Fruit fly (Drosophila melanogaster) whole organism, adult: ENCODE results near the gene ND-B17.

Experiments
- CG11617 ChIP-seq: fragments of 200-800 bp; sonication (Bioruptor generic); optimal IDR thresholded peaks from 2 replicates; lab custom pipeline; 2017; ENCODE audit warnings: mild to moderate bottlenecking, missing biosample characterization, missing genetic modification reagents, missing genetic modification characterization
- CG12768 ChIP-seq: fragments of 200-800 bp; sonication (Bioruptor generic); optimal IDR thresholded peaks from 2 replicates; lab custom pipeline; 2017; ENCODE audit warnings: missing biosample characterization, missing genetic modification characterization, mild to moderate bottlenecking, moderate library complexity, missing genetic modification reagents
- CG14711 ChIP-seq: fragments of 200-800 bp; sonication (Bioruptor generic); optimal IDR thresholded peaks from 2 replicates; lab custom pipeline; 2018; ENCODE audit warnings: missing biosample characterization, mild to moderate bottlenecking, missing genetic modification characterization, moderate library complexity
- CG1620 ChIP-seq: fragments of 200-800 bp; sonication (Bioruptor generic); optimal IDR thresholded peaks from 2 replicates; lab custom pipeline; 2016; ENCODE audit warnings: missing biosample characterization, missing genetic modification characterization
- CG33017 ChIP-seq: fragments of 200-800 bp; sonication (Bioruptor generic); optimal IDR thresholded peaks from 2 replicates; lab custom pipeline; 2018; ENCODE audit warnings: missing biosample characterization, mild to moderate bottlenecking, missing genetic modification characterization, moderate library complexity
- CG5204 ChIP-seq: fragments of 200-800 bp; sonication (Bioruptor generic); optimal IDR thresholded peaks from 2 replicates; lab custom pipeline; 2016; ENCODE audit warnings: missing biosample characterization, missing genetic modification characterization
- CG7045 ChIP-seq: fragments of 200-800 bp; sonication (Bioruptor generic); optimal IDR thresholded peaks from 2 replicates; lab custom pipeline; 2017; ENCODE audit warnings: missing biosample characterization, mild to moderate bottlenecking, missing genetic modification characterization
- CG7101 ChIP-seq: fragments of 200-800 bp; sonication (Bioruptor generic); optimal IDR thresholded peaks from 2 replicates; lab custom pipeline; 2018; ENCODE audit warnings: missing biosample characterization, mild to moderate bottlenecking, missing genetic modification characterization, moderate library complexity
- Clk ChIP-seq: fragments of 200-800 bp; sonication (Bioruptor generic); optimal IDR thresholded peaks from 2 replicates; lab custom pipeline; 2017; ENCODE audit warnings: missing biosample characterization, missing genetic modification characterization
- Crg-1 ChIP-seq: fragments of 200-800 bp; sonication (Bioruptor generic); optimal IDR thresholded peaks from 2 replicates; lab custom pipeline; 2016; ENCODE audit warnings: missing biosample characterization, missing genetic modification characterization
- Hr96 ChIP-seq: fragments of 200-800 bp; sonication (Bioruptor generic); optimal IDR thresholded peaks from 2 replicates; lab custom pipeline; 2016; ENCODE audit warnings: missing biosample characterization, missing genetic modification characterization
- Mnt ChIP-seq: fragments of 200-800 bp; sonication (Bioruptor generic); optimal IDR thresholded peaks from 2 replicates; lab custom pipeline; 2016; ENCODE audit warnings: missing biosample characterization, mild to moderate bottlenecking, missing genetic modification characterization
- bab1 ChIP-seq: fragments of 200-800 bp; sonication (Bioruptor generic); optimal IDR thresholded peaks from 3 replicates; lab custom pipeline; 2019; ENCODE audit warnings: missing biosample characterization, mild to moderate bottlenecking, missing genetic modification characterization, moderate library complexity
- cic ChIP-seq: fragments of 200-800 bp; sonication (Bioruptor generic); optimal IDR thresholded peaks from 2 replicates; lab custom pipeline; 2017; ENCODE audit warnings: missing biosample characterization, mild to moderate bottlenecking, missing genetic modification characterization, moderate library complexity
- cnc ChIP-seq, 2 experiments: fragments of >200 bp; optimal IDR thresholded peaks; 2 replicates each; lab custom pipeline; 2017
- kay ChIP-seq: fragments of 200-800 bp; sonication (Bioruptor generic); peaks from one replicate; lab custom pipeline; 2016; ENCODE audit warnings: missing biosample characterization, missing genetic modification characterization, borderline replicate concordance
- ovo ChIP-seq: fragments of 200-800 bp; sonication (Bioruptor generic); optimal IDR thresholded peaks from 2 replicates; lab custom pipeline; 2016; ENCODE audit warnings: missing biosample characterization, missing genetic modification characterization
- pad ChIP-seq: fragments of 200-800 bp; sonication (Bioruptor generic); optimal IDR thresholded peaks from 3 replicates; lab custom pipeline; 2017; ENCODE audit warnings: missing biosample characterization, missing genetic modification characterization, mild to moderate bottlenecking, moderate library complexity, missing genetic modification reagents
- tj ChIP-seq: fragments of 200-800 bp; sonication (Bioruptor generic); optimal IDR thresholded peaks from 3 replicates; lab custom pipeline; 2017; ENCODE audit warnings: missing biosample characterization, mild to moderate bottlenecking, missing genetic modification characterization, moderate library complexity
- toe ChIP-seq: fragments of 200-800 bp; sonication (Bioruptor generic); optimal IDR thresholded peaks from 2 replicates; lab custom pipeline; 2016; ENCODE audit warnings: missing biosample characterization, missing genetic modification characterization

ND-B17 gene

DNA sequence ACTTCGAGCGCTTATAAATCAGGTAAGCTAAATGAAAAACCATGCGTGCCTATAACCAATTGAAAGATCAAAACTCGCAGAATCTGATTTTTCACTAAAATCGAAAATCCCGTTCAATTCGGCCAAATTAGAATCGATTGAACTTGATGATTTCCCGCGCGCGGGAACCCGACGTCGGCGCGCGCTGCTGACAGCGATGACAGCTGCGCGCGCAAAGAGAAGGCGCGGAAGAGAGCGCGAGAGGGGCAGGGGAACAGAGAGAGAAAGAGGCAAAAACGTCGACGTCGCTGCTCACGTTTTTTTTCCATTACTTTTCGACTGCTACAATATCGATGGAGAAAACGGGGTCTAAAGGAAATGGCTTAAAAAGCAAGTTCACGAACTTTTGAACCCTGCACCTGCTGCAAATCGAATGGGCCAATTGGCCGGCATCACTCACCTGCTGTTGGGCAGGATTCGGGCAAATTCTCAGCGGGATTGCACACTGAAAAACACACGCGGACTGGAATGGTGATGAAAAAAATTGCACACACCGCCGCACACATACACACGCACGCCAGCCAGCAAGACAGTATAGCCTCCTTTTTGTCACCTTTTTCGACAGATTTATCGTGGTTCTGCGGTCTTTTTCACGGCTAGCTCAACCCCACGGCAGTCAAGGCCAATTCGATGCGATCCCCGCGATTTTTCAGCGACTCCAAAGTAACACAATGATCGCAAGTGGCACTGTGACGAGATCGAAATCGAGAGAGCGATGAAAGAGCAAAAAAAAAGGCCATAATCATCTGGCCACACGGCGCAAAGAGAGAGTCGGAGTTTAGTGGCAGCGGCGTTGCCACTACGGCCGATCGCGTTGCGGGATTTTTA, 3.3 kb downstream of the ND-B17 start, which contains the start of gene CycE:
CycE (minus strand) TSS at position 757 of the 867 bp plus-strand sequence.
- peak; percentile 5 for TF ChIP-seq CG12768 (GFP tag; lab: Kevin White, UChicago)
- peak; percentile 0 for TF ChIP-seq bab1
- TF ChIP-seq CG7101 (tag; lab: Kevin White, UChicago), result no peak

DNA sequence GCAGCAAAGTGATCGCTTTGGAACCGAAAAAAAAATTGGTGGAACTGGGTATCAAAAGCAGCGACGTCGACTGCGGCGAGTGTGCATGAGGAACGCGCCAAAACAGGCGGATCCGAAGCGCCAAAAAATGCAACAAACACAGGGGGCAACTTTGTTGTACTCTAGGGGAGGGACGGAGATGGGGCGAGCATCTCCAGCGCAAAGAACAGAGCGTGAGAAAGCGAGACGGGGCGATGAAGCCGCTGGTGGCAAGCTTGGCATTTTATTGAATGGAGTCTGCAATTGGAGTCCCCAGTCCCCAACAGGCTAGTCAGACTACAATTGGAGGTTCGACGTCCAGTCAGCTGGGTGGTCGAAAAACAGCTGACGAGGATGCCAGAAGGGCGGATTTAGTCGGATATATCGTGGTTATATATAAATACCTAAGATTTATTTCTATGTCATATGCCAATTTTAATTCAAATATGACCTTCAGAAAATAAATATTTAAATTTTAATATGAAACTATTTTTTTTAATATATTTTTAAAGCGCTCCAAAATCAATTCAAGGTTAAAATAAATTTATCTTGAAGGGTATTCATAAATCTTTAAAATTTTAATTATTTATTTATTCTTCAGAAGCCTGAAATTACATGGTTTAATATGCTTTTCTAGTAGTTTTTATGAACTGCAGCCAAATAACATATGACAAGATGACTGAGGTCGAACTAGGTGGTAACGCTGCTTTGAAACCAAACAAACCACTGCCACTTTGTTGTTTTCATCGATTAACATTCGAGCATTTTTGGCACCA, 4.1 kb downstream of the ND-B17 start:
- TF ChIP-seq cnc (optimal IDR thresholded peaks at IDR 0.05; lab: Kevin White, UChicago), result no peak
- TF ChIP-seq CG11617, result peak; percentile 89
- TF ChIP-seq bab1, result peak; percentile 86
- peak; percentile 50 for TF ChIP-seq Crg-1
- no peak for TF ChIP-seq cic (GFP tag; lab: Kevin White, UChicago)
- peak; percentile 81 for TF ChIP-seq CG14711 (tag; lab: Kevin White, UChicago)
- peak; percentile 9 for TF ChIP-seq Mnt
- TF ChIP-seq Clk, result peak; percentile 19
- peak; percentile 88 for TF ChIP-seq CG7101 (tag; lab: Kevin White, UChicago)
- peak; percentile 54 for TF ChIP-seq tj (GFP tag; lab: Kevin White, UChicago)
- TF ChIP-seq CG33017 (tag; lab: Kevin White, UChicago), result peak; percentile 73
- TF ChIP-seq CG5204 (GFP tag; lab: Kevin White, UChicago), result peak; percentile 42
- TF ChIP-seq kay, result peak; percentile 12
- TF ChIP-seq toe (GFP tag; lab: Kevin White, UChicago), result peak; percentile 36
- TF ChIP-seq CG1620 (GFP tag; lab: Kevin White, UChicago), result no peak
- TF ChIP-seq Hr96 (GFP tag; lab: Kevin White, UChicago), result peak; percentile 15
- peak; percentile 68 for TF ChIP-seq CG12768 (GFP tag; lab: Kevin White, UChicago)
- TF ChIP-seq CG7045 (GFP tag; lab: Kevin White, UChicago), result peak; percentile 87
- peak; percentile 21 for TF ChIP-seq ovo (GFP tag; lab: Kevin White, UChicago)
- TF ChIP-seq pad (GFP tag; lab: Kevin White, UChicago), result peak; percentile 52

DNA sequence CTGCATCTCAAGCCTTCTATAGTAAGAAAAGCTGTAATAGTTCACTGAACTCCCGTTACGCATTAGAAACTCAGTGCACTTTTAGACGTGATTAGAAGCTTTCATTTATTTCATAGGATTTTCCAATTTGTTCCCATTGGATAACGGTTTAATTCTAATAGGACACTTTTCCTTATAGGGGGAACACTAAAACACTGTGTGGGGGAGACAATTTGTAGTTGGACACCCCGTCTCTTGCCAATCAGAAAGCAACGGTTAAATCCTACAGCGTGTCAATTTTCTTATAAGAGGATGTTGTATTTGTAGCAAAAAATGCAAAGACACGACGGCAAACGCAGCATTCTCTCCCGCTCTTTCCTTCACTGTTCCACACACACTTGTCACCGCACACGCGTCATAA, 4.9 kb downstream of the ND-B17 start:
- no peak for TF ChIP-seq pad (GFP tag; lab: Kevin White, UChicago)
- no peak for TF ChIP-seq CG7101 (tag; lab: Kevin White, UChicago)
- TF ChIP-seq toe (GFP tag; lab: Kevin White, UChicago), result no peak
- no peak for TF ChIP-seq CG12768 (GFP tag; lab: Kevin White, UChicago)
- no peak for TF ChIP-seq tj (GFP tag; lab: Kevin White, UChicago)
- no peak for TF ChIP-seq CG1620 (GFP tag; lab: Kevin White, UChicago)
- TF ChIP-seq CG7045 (GFP tag; lab: Kevin White, UChicago), result no peak
- TF ChIP-seq kay, result no peak
- TF ChIP-seq Clk, result no peak
- TF ChIP-seq cnc (optimal IDR thresholded peaks at IDR 0.05; lab: Kevin White, UChicago), result no peak

DNA sequence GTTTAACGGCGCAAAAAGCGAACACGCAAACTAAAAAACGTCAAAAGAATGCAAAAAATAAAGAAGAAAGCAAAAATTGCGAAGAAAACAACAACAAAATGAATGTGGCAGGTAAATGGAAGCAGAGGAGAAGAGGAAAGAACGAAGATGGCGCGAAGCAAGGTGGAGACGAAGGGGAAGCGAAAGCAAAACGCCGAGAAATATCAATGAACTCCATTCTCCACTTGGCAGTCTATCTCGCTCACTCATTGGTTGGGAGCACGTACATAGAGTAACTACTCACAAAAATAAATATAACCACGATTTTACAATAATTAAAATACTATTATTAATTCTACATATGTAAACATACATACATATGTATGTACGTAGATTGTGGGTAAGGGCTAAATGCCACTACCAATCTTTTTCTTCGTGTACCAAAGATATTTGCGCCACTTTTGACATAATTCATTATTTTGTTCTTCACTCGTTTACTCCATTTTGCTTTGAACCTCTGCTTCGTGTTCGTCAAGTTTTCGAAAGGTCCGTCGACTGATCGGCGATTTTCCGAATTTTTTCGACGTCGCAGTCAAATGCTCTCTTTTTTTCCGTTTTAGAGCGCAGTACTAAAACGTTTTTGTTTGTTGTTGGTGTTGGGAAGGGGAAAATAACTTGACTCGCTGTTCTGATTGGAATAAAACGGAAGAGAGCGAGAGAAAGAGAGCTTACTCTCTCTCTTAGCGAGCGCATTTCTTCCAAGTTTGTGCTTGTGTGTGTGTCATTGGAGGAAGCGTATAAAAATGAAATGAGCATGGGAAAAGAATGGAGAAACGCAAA, 5.6 kb downstream of the ND-B17 start:
- TF ChIP-seq kay (peak; percentile 74), pad (GFP tag; lab: Kevin White, UChicago) (peak; percentile 99), CG5204 (GFP tag; lab: Kevin White, UChicago) (no peak), Clk (no peak)

DNA sequence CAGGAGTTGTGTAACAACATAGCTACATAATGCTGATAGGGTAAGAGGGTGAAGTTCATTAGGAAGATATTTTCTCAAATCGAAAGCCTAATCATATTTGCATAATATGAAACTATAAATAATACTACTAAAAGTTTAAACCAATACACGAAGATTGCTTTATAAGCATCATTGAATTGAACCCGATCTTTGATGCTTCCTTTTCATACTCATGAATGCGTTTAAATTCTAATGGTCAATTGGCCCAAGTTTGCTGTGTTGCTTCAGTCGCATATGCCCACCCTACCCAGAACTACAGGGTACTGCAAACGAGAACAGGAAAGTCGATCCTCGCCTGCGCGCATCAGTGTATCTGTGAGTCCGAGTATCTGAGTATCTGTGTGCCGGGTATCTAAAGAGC, 7.3 kb downstream of the ND-B17 start:
- TF ChIP-seq cnc (optimal IDR thresholded peaks at IDR 0.05; lab: Kevin White, UChicago) (no peak), Mnt (no peak), CG11617 (no peak), Hr96 (GFP tag; lab: Kevin White, UChicago) (no peak)

DNA sequence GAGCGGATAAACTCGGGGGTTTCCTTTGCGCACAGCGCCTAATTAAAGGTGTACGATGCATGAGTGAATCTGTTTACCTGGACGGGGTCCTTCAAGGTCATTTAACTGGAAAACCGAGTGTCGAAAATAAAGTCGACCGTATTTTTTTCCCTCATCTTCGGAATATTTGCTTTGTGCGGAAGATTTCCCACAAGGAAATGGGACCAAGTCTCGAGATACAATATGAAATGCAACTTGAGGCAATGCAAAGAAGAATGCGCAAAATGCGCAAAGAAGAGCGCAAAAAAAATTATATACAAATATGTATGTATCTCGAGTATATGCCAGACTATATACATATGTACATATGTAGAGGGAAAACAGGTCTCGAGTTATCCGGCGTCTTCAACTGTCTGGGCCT, 7.9 kb downstream of the ND-B17 start:
- no peak for TF ChIP-seq CG5204 (GFP tag; lab: Kevin White, UChicago)
- TF ChIP-seq tj (GFP tag; lab: Kevin White, UChicago), result no peak
- no peak for TF ChIP-seq CG1620 (GFP tag; lab: Kevin White, UChicago)
